Fruit fly (Drosophila melanogaster) whole organism, prepupa: Measurements from ENCODE around the gene CG12680.
A peak's percentile ranks its signal among the peaks of the same experiment; 100 is the strongest.

ENCODE experiments used
- CG11762 ChIP-seq: fragments of 200-800 bp; sonication (Bioruptor generic); optimal IDR thresholded peaks from 3 replicates; lab custom pipeline; 2016; ENCODE audit warnings: missing biosample characterization, missing genetic modification characterization; ENCODE audit not compliant: insufficient read depth
- CG3919 ChIP-seq: fragments of 200-800 bp; sonication (Bioruptor generic); optimal IDR thresholded peaks from 3 replicates; lab custom pipeline; 2016; ENCODE audit warnings: missing biosample characterization, missing genetic modification characterization
- Sox102F ChIP-seq: fragments of 200-800 bp; sonication (Bioruptor generic); optimal IDR thresholded peaks from 2 replicates; lab custom pipeline; 2016; ENCODE audit warnings: missing biosample characterization, mild to moderate bottlenecking, missing genetic modification characterization

- TF ChIP-seq CG3919 (GFP tag; lab: Kevin White, UChicago), result no peak
- TF ChIP-seq Sox102F (GFP tag; lab: Kevin White, UChicago), result peak; percentile 8
- no peak for TF ChIP-seq CG11762
Observed at dm6 chrX:5027322-5027721, 30.1 kb downstream of the CG12680 start.
